Fruit fly (Drosophila melanogaster) whole organism, embryonic: ENCODE data around the gene Phae2.

Experiments used
- CG13775 ChIP-seq: fragments of 200-800 bp; sonication (Bioruptor generic); optimal IDR thresholded peaks from 3 replicates; lab custom pipeline; 2017; ENCODE audit warnings: missing biosample characterization, mild to moderate bottlenecking, missing genetic modification characterization
- CG14014 ChIP-seq: fragments of 200-800 bp; sonication (Bioruptor generic); IDR thresholded peaks from 2 replicates; pipeline ENCODE4 v1.3.6; 2022; ENCODE audit warnings: missing biosample characterization, missing genetic modification characterization
- CG14710 ChIP-seq: fragments of 200-800 bp; sonication (Bioruptor generic); optimal IDR thresholded peaks from 3 replicates; lab custom pipeline; 2019; ENCODE audit warnings: missing biosample characterization, mild to moderate bottlenecking, missing genetic modification characterization, moderate library complexity
- CG15479 ChIP-seq: fragments of 200-800 bp; sonication (Bioruptor generic); optimal IDR thresholded peaks from 3 replicates; lab custom pipeline; 2019; ENCODE audit warnings: missing biosample characterization, mild to moderate bottlenecking, missing genetic modification characterization, moderate library complexity
- CG17829 ChIP-seq: fragments of 200-800 bp; optimal IDR thresholded peaks from 2 replicates; lab custom pipeline; 2019; ENCODE audit warnings: missing biosample characterization, mild to moderate bottlenecking, missing genetic modification characterization, moderate library complexity
- CG1832 ChIP-seq: fragments of 200-800 bp; sonication (Bioruptor generic); optimal IDR thresholded peaks from 2 replicates; lab custom pipeline; 2017; ENCODE audit warnings: missing biosample characterization, mild to moderate bottlenecking, missing genetic modification characterization, inconsistent platforms
- CG33213 ChIP-seq: fragments of 200-800 bp; sonication (Bioruptor generic); optimal IDR thresholded peaks from 3 replicates; lab custom pipeline; 2016; ENCODE audit warnings: missing biosample characterization, missing genetic modification characterization
- CG7357 ChIP-seq: fragments of 200-800 bp; sonication (Bioruptor generic); IDR thresholded peaks from 3 replicates; pipeline ENCODE4 v1.3.6; 2022; ENCODE audit warnings: missing biosample characterization, missing genetic modification characterization
- CG8478 ChIP-seq: fragments of >200 bp; optimal IDR thresholded peaks from 2 replicates; lab custom pipeline; 2018
- CHES-1-like ChIP-seq: fragments of 200-800 bp; sonication (Bioruptor generic); optimal IDR thresholded peaks from 2 replicates; lab custom pipeline; 2016; ENCODE audit warnings: missing biosample characterization, missing genetic modification characterization
- CTCF ChIP-seq: fragments of 200-800 bp; sonication (Bioruptor generic); optimal IDR thresholded peaks from 2 replicates; lab custom pipeline; 2017; ENCODE audit warnings: missing biosample characterization, mild to moderate bottlenecking, missing genetic modification characterization, moderate library complexity
- Deaf1 ChIP-seq: fragments of 200-800 bp; optimal IDR thresholded peaks from 3 replicates; lab custom pipeline; 2019; ENCODE audit warnings: missing biosample characterization, mild to moderate bottlenecking, missing genetic modification characterization, moderate library complexity
- Dll ChIP-seq: fragments of 200-800 bp; sonication (Bioruptor generic); IDR thresholded peaks from 4 replicates; pipeline ENCODE4 v1.3.6; 2022; ENCODE audit warnings: missing biosample characterization, missing genetic modification characterization; ENCODE audit not compliant: partially characterized antibody
- Fer2 ChIP-seq: fragments of 200-800 bp; sonication (Bioruptor generic); optimal IDR thresholded peaks from 2 replicates; lab custom pipeline; 2018; ENCODE audit warnings: missing biosample characterization, mild to moderate bottlenecking, missing genetic modification characterization, moderate library complexity
- HLH3B ChIP-seq: fragments of 200-800 bp; sonication (Bioruptor generic); IDR thresholded peaks from 2 replicates; pipeline ENCODE4 v1.3.6; 2022; ENCODE audit warnings: missing biosample characterization, missing genetic modification characterization
- Jarid2 ChIP-seq: fragments of 200-800 bp; sonication (Bioruptor generic); optimal IDR thresholded peaks from 3 replicates; lab custom pipeline; 2017; ENCODE audit warnings: mild to moderate bottlenecking, missing biosample characterization, missing genetic modification reagents, missing genetic modification characterization
- Mes4 ChIP-seq: fragments of 200-800 bp; sonication (Bioruptor generic); optimal IDR thresholded peaks from 2 replicates; lab custom pipeline; 2016; ENCODE audit warnings: missing biosample characterization, missing genetic modification characterization
- NFAT ChIP-seq: fragments of 200-800 bp; sonication (Bioruptor generic); IDR thresholded peaks from 2 replicates; pipeline ENCODE4 v1.3.6; 2022; ENCODE audit warnings: missing biosample characterization, missing genetic modification characterization
- Nf-YA ChIP-seq: fragments of 200-800 bp; sonication (Bioruptor generic); IDR thresholded peaks from 2 replicates; pipeline ENCODE4 v1.3.6; 2022; ENCODE audit warnings: missing biosample characterization, missing genetic modification characterization
- Nf-YB ChIP-seq: fragments of 200-800 bp; sonication (Bioruptor generic); optimal IDR thresholded peaks from 3 replicates; lab custom pipeline; 2019; ENCODE audit warnings: missing biosample characterization, mild to moderate bottlenecking, missing genetic modification characterization, moderate library complexity
- Nf-YC ChIP-seq: fragments of 200-800 bp; optimal IDR thresholded peaks from 3 replicates; lab custom pipeline; 2019; ENCODE audit warnings: missing biosample characterization, mild to moderate bottlenecking, missing genetic modification characterization, moderate library complexity
- Side ChIP-seq: fragments of 200-800 bp; sonication (Bioruptor generic); optimal IDR thresholded peaks from 2 replicates; lab custom pipeline; 2016; ENCODE audit warnings: missing biosample characterization, missing genetic modification characterization
- Tbp ChIP-seq: fragments of >200 bp; optimal IDR thresholded peaks from 2 replicates; lab custom pipeline; 2018; ENCODE audit warnings: missing biosample characterization, missing genetic modification characterization
- Xbp1 ChIP-seq: fragments of 200-800 bp; sonication (Bioruptor generic); optimal IDR thresholded peaks from 3 replicates; lab custom pipeline; 2016; ENCODE audit warnings: missing biosample characterization, mild to moderate bottlenecking, missing genetic modification characterization
- ab ChIP-seq: fragments of 200-800 bp; sonication (Bioruptor generic); optimal IDR thresholded peaks from 2 replicates; lab custom pipeline; 2016; ENCODE audit warnings: missing biosample characterization, missing genetic modification characterization
- ash1 ChIP-seq: fragments of 200-800 bp; sonication (Bioruptor generic); optimal IDR thresholded peaks from 2 replicates; lab custom pipeline; 2018; ENCODE audit warnings: missing biosample characterization, mild to moderate bottlenecking, missing genetic modification characterization
- bcd ChIP-seq: fragments of 200-800 bp; sonication (Bioruptor generic); optimal IDR thresholded peaks from 2 replicates; lab custom pipeline; 2017; ENCODE audit warnings: missing biosample characterization, mild to moderate bottlenecking, missing genetic modification characterization
- cad ChIP-seq: fragments of >200 bp; optimal IDR thresholded peaks from 2 replicates; lab custom pipeline; 2017; ENCODE audit warnings: missing biosample characterization, missing genetic modification characterization
- chinmo ChIP-seq: fragments of 200-800 bp; sonication (Bioruptor generic); IDR thresholded peaks from 4 replicates; pipeline ENCODE4 v1.3.6; 2022; ENCODE audit warnings: missing biosample characterization, missing genetic modification characterization; ENCODE audit not compliant: partially characterized antibody
- chn ChIP-seq: fragments of 200-800 bp; sonication (Bioruptor generic); optimal IDR thresholded peaks from 2 replicates; lab custom pipeline; 2016; ENCODE audit warnings: missing biosample characterization, missing genetic modification characterization
- disco-r ChIP-seq: fragments of 200-800 bp; sonication (Bioruptor generic); optimal IDR thresholded peaks from 2 replicates; lab custom pipeline; 2016; ENCODE audit warnings: missing biosample characterization, missing genetic modification characterization
- grn ChIP-seq: fragments of 200-800 bp; sonication (Bioruptor generic); optimal IDR thresholded peaks from 3 replicates; lab custom pipeline; 2017; ENCODE audit warnings: missing biosample characterization, missing genetic modification characterization
- ind ChIP-seq: fragments of 200-800 bp; sonication (Bioruptor generic); optimal IDR thresholded peaks from 3 replicates; lab custom pipeline; 2016; ENCODE audit warnings: missing biosample characterization, missing genetic modification characterization
- mld ChIP-seq: fragments of 200-800 bp; sonication (Bioruptor generic); IDR thresholded peaks from 3 replicates; pipeline ENCODE4 v1.3.6; 2022; ENCODE audit warnings: missing biosample characterization, missing genetic modification characterization; ENCODE audit not compliant: partially characterized antibody
- pan ChIP-seq, 4 experiments: fragments of >200 bp in 3 of 4; fragments of 200-800 bp in 1 of 4; sonication (Bioruptor generic) in 1 of 4; optimal IDR thresholded peaks in 3 of 4; IDR thresholded peaks in 1 of 4; 2 replicates each; pipeline versions ENCODE4 v1.3.6 to Lab custom; 2017 to 2022; ENCODE audit warnings: missing biosample characterization in 2 of 4, missing genetic modification characterization in 2 of 4, mixed read lengths in 1 of 4
- prd ChIP-seq, 3 experiments: fragments of >200 bp in 2 of 3; fragments of 200-800 bp in 1 of 3; sonication (Bioruptor generic) in 1 of 3; optimal IDR thresholded peaks in 2 of 3; IDR thresholded peaks in 1 of 3; 2 replicates in 2 of 3; 3 replicates in 1 of 3; pipeline versions ENCODE4 v1.3.6 to Lab custom; 2017 to 2022; ENCODE audit warnings: missing biosample characterization in 1 of 3, missing genetic modification characterization in 1 of 3
- ranshi ChIP-seq: fragments of 200-800 bp; sonication (Bioruptor generic); IDR thresholded peaks from 2 replicates; pipeline ENCODE4 v1.3.6; 2022; ENCODE audit warnings: missing biosample characterization, missing genetic modification characterization
- schlank ChIP-seq: fragments of 200-800 bp; sonication (Bioruptor generic); optimal IDR thresholded peaks from 2 replicates; lab custom pipeline; 2018; ENCODE audit warnings: missing biosample characterization, mild to moderate bottlenecking, missing genetic modification characterization
- tll ChIP-seq, 2 experiments: fragments of 200-800 bp in 1 of 2; fragments of >200 bp in 1 of 2; sonication (Bioruptor generic) in 1 of 2; optimal IDR thresholded peaks; 2 replicates each; lab custom pipeline; 2017 to 2019; ENCODE audit warnings: missing biosample characterization in 2 of 2, missing genetic modification characterization in 2 of 2, mild to moderate bottlenecking in 1 of 2, moderate library complexity in 1 of 2
- zen ChIP-seq: fragments of 200-800 bp; sonication (Bioruptor generic); optimal IDR thresholded peaks from 3 replicates; lab custom pipeline; 2018; ENCODE audit warnings: missing biosample characterization, mild to moderate bottlenecking, missing genetic modification characterization, moderate library complexity
- zen2 ChIP-seq: fragments of 200-800 bp; sonication (Bioruptor generic); IDR thresholded peaks from 3 replicates; pipeline ENCODE4 v1.3.6; 2022; ENCODE audit warnings: missing biosample characterization, missing genetic modification characterization; ENCODE audit not compliant: partially characterized antibody

The Phae2 gene

DNA sequence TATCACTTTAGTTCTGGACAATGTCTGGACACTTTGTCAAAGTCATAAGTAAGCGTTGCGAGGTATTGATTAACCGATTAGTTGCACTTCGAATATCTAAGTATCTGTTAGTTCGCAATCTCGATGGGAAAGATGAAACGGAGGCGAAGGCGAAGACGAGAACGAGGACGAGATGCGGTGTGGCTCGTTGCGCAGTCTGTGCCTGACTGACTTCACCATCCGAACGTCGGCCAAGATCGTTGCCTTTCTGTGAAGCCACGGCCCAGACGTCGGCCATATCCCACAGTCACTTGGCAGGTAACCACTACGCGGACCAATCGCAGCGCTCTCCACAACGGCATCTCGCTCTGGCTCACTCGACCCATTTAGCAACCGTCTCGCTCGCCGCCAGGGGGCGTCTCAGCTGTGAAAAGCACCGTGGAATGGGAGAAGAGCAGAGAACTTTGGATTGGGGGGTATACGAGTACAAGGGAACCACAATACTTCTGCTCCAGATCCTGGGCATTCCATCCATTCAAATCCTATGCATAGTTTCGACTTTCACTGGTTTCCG, 25.2 kb upstream of the Phae2 start, which contains the start of gene prd:
TSS of gene prd (minus strand) at position 209 of the 553 bp plus-strand sequence.
- no peak for TF ChIP-seq Mes4 (GFP tag; lab: Kevin White, UChicago)
- no peak for TF ChIP-seq Fer2
- TF ChIP-seq ind (GFP tag; lab: Kevin White, UChicago): no peak
- peak; percentile 89 for TF ChIP-seq CG1832
- TF ChIP-seq bcd (GFP tag; lab: Kevin White, UChicago): no peak
- peak; percentile 85 for TF ChIP-seq CG8478 (lab: Kevin White, UChicago)
- no peak for TF ChIP-seq grn (GFP tag; lab: Kevin White, UChicago)
- TF ChIP-seq Nf-YC (tag; lab: Kevin White, UChicago): peak; percentile 97
- TF ChIP-seq chinmo (GFP tag; lab: Robert Waterston, UW): 0 out of 4 replicates have a peak, but pooled peaks have one; percentile 36
- TF ChIP-seq Dll (GFP tag; lab: Robert Waterston, UW): peak; percentile 39; the same call in 1 of the 4 replicates
- TF ChIP-seq tll (GFP tag; optimal IDR thresholded peaks at IDR 0.05; lab: Kevin White, UChicago): peak in 1 of 2 experiments; percentile 91
- no peak for TF ChIP-seq ab (GFP tag; lab: Kevin White, UChicago)
- TF ChIP-seq Nf-YB (GFP tag; lab: Kevin White, UChicago): peak; percentile 98
- TF ChIP-seq CG13775 (GFP tag; lab: Kevin White, UChicago): no peak
- no peak for TF ChIP-seq ranshi (GFP tag; lab: Robert Waterston, UW)
- peak; percentile 76 for TF ChIP-seq CG15479 (GFP tag; lab: Kevin White, UChicago)
- no peak for TF ChIP-seq Tbp (GFP tag; lab: Kevin White, UChicago)
- no peak for TF ChIP-seq CHES-1-like (GFP tag; lab: Kevin White, UChicago)
- no peak for TF ChIP-seq CG14014 (GFP tag; lab: Robert Waterston, UW)
- no peak for TF ChIP-seq ash1 (GFP tag; lab: Kevin White, UChicago)
- TF ChIP-seq Nf-YA (GFP tag; lab: Robert Waterston, UW): peak; percentile 86
- no peak for TF ChIP-seq Side (GFP tag; lab: Kevin White, UChicago)
- no peak for TF ChIP-seq CG33213 (GFP tag; lab: Kevin White, UChicago)
- peak; percentile 36 for TF ChIP-seq Jarid2 (GFP tag; lab: Kevin White, UChicago)
- no peak for TF ChIP-seq pan (optimal IDR thresholded peaks at IDR 0.05; lab: Kevin White, UChicago)
- TF ChIP-seq pan (GFP tag; optimal IDR thresholded peaks at IDR 0.05 in 1 of 2, IDR thresholded peaks at IDR 0.05 in 1 of 2): no peak
- TF ChIP-seq mld (GFP tag; lab: Robert Waterston, UW): 0 out of 3 replicates have a peak, but pooled peaks have one; percentile 31
- TF ChIP-seq prd (optimal IDR thresholded peaks at IDR 0.05; lab: Kevin White, UChicago): no peak
- peak; percentile 50; the same call in 1 of the 3 replicates for TF ChIP-seq prd (GFP tag; IDR thresholded peaks at IDR 0.05; lab: Robert Waterston, UW)
- no peak for TF ChIP-seq Xbp1 (GFP tag; lab: Kevin White, UChicago)
- TF ChIP-seq zen2 (GFP tag; lab: Robert Waterston, UW): peak; percentile 27; the same call in 1 of the 3 replicates
- TF ChIP-seq CTCF (GFP tag; lab: Kevin White, UChicago): peak; percentile 88
- TF ChIP-seq CG17829: peak; percentile 2

DNA sequence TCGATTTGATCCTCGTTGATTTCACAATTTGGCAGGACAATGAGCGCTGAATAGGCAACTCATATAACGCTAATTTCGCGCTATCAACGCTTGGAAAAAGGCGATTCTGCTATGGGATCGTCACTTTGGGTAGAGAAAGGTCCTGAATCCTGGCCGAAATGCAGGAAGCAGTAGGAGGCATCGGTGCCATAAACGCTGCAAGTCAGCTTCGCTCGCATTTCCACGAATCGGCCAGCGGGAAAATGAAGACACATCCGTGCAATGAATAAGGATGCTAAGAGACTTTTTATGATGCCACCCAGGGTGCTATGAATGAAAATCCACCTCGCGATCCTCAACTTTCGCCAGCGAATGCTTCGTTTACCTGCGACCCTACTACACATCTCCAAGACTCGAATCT, 23.5 kb upstream of the Phae2 start:
- TF ChIP-seq zen: peak; percentile 39
- TF ChIP-seq Deaf1 (tag; lab: Kevin White, UChicago): no peak
- no peak for TF ChIP-seq disco-r (GFP tag; lab: Kevin White, UChicago)
- no peak for TF ChIP-seq HLH3B (GFP tag; lab: Robert Waterston, UW)
- peak; percentile 98 for TF ChIP-seq cad (GFP tag; lab: Kevin White, UChicago)
- no peak for TF ChIP-seq chn (GFP tag; lab: Kevin White, UChicago)
- no peak for TF ChIP-seq CG14710 (tag; lab: Kevin White, UChicago)
- TF ChIP-seq tll (GFP tag; optimal IDR thresholded peaks at IDR 0.05; lab: Kevin White, UChicago): peak in 1 of 2 experiments; percentile 69
- TF ChIP-seq CG7357 (GFP tag; lab: Robert Waterston, UW): no peak
- TF ChIP-seq schlank (tag; lab: Kevin White, UChicago): no peak
- TF ChIP-seq NFAT (GFP tag; lab: Robert Waterston, UW): no peak
- TF ChIP-seq, all 482 proteins: peak for 3
